Worm (Caenorhabditis elegans): ENCODE measurements around the gene sre-34.
A peak's percentile ranks its signal among the peaks of the same experiment; 100 is the strongest.

sre-34 gene

DNA sequence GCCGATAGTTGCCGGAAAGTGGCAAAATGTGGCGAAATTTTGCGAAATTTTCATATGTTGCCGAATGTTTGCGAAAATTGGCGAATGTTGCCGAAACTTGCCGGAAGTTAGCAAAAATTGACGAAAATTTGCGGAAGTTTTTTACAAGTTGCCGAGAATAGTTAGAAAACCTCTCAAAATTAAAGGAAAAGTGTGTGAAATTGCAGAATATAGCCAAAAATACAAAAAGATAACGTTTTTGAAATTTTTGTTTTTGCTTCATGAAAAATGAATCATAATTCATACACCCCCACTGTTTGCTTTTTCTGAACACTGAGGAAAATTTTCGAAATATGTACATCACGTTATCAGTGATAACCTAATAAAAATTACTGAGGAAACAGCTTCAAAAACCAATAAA, 31.7 kb downstream of the sre-34 start:
- TF ChIP-seq nhr-237 (tag; optimal IDR thresholded peaks at IDR 0.05) (no peak), snpc-4 (tag; optimal IDR thresholded peaks at IDR 0.05) (no peak), sptf-1 (tag; optimal IDR thresholded peaks at IDR 0.05) (no peak), nhr-76 (tag; optimal IDR thresholded peaks at IDR 0.05) (no peak), ceh-43 (GFP tag; optimal IDR thresholded peaks at IDR 0.05) (no peak), ces-1 (GFP tag; optimal IDR thresholded peaks at IDR 0.05) (no peak), cnd-1 (tag; optimal IDR thresholded peaks at IDR 0.05) (no peak), hlh-1 (tag; optimal IDR thresholded peaks at IDR 0.05) (no peak), mep-1 (tag; optimal IDR thresholded peaks at IDR 0.05) (no peak), mab-5 (tag; optimal IDR thresholded peaks at IDR 0.05) (no peak)

DNA sequence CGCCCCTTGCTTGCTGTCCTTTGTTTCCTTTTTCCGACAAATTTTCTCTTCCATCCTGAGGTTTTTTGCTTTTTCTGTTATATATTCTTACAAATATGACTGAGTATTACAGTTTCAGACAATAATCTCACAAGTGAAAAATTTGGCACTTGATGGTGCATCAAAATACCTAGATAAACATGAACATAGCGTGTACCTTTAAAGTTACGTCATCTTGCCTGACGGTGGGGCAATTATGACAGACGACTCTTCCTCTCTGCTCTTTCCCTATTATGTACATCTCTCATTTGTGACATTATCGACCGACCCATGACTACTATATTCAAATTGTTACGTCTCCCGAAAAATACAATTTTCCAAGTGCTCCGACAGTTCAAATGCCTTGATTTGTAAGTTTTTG, 32.7 kb downstream of the sre-34 start, which contains the start of gene fbxb-102:
TSS of gene fbxb-102 (plus strand) at position 301 of the 400 bp plus-strand sequence.
- TF ChIP-seq nhr-237 (tag; optimal IDR thresholded peaks at IDR 0.05) (no peak), blmp-1 (tag; optimal IDR thresholded peaks at IDR 0.05) (no peak), mep-1 (tag; optimal IDR thresholded peaks at IDR 0.05) (no peak), zip-8 (tag; optimal IDR thresholded peaks at IDR 0.05) (peak; percentile 44)

DNA sequence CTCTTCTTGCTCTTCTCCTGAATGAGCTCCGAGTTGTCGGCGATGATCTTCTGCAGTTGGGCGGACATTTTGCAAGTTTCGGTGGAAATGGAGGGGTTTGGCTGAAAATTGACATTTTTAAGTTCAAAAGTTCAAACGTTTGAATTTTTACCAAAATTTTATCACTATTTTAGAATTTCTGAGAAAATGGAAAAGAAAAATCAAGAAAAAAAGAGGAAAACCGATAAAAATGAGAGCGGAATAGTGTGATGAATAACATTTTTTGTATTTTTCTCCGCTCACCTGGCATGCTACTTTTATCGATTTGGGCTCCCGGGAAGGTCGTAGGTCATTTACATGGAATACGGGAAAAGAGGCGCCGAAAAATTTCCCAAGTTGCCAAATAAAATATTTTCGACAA, 35.1 kb downstream of the sre-34 start, which contains the start of gene F15A4.10:
TSS of gene F15A4.10 (minus strand) at position 101 of the 400 bp plus-strand sequence.
- TF ChIP-seq snpc-4 (tag; optimal IDR thresholded peaks at IDR 0.05) (no peak), sem-2 (GFP tag; optimal IDR thresholded peaks at IDR 0.05) (no peak), unc-120 (tag; optimal IDR thresholded peaks at IDR 0.05; ENCODE audit: poor library complexity, severe bottlenecking) (no peak), M03D4.4 (tag; optimal IDR thresholded peaks at IDR 0.05) (no peak), blmp-1 (tag; optimal IDR thresholded peaks at IDR 0.05) (no peak), sptf-1 (tag; optimal IDR thresholded peaks at IDR 0.05) (no peak), elt-3 (tag; optimal IDR thresholded peaks at IDR 0.05) (no peak), ceh-83 (GFP tag; optimal IDR thresholded peaks at IDR 0.05) (no peak), lsy-2 (tag; optimal IDR thresholded peaks at IDR 0.05) (no peak), nhr-28 (tag; optimal IDR thresholded peaks at IDR 0.05) (no peak), nhr-12 (tag; optimal IDR thresholded peaks at IDR 0.05) (no peak)

DNA sequence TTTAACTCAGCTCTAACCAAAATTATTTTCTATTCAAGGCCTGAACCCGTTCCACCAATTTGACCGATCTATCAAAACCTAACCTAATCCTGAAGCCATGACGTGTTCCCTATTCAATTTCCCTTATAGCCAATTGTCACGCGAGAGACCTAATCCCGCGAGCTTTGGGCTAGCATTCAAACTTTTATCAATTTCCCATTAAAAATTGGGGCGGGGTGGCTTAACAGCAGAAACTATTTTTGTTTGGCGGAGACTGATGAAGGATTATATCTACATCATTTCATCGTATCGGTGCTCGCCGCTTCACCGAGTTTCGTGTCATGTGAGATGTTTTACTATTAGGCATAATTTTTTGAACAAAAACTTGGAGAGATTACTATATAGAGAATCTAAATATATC, 38.9 kb downstream of the sre-34 start:
- TF ChIP-seq lin-32 (GFP tag; optimal IDR thresholded peaks at IDR 0.05) (no peak), drap-1 (GFP tag; optimal IDR thresholded peaks at IDR 0.05) (no peak), unc-120 (tag; optimal IDR thresholded peaks at IDR 0.05; ENCODE audit: poor library complexity, severe bottlenecking) (no peak), nhr-237 (tag; optimal IDR thresholded peaks at IDR 0.05) (no peak), hlh-1 (tag; optimal IDR thresholded peaks at IDR 0.05) (no peak), ham-2 (GFP tag; optimal IDR thresholded peaks at IDR 0.05) (no peak), nhr-2 (tag; optimal IDR thresholded peaks at IDR 0.05) (no peak), nhr-12 (tag; optimal IDR thresholded peaks at IDR 0.05) (no peak), blmp-1 (tag; optimal IDR thresholded peaks at IDR 0.05) (no peak), flh-1 (GFP tag; optimal IDR thresholded peaks at IDR 0.05) (no peak), bed-3 (GFP tag; optimal IDR thresholded peaks at IDR 0.05) (no peak), elt-1 (tag; optimal IDR thresholded peaks at IDR 0.05; ENCODE audit: borderline replicate concordance, insufficient read depth) (no peak), mep-1 (tag; optimal IDR thresholded peaks at IDR 0.05) (no peak), nhr-76 (tag; optimal IDR thresholded peaks at IDR 0.05) (no peak), ztf-11 (tag; optimal IDR thresholded peaks at IDR 0.05) (no peak), ceh-43 (GFP tag; optimal IDR thresholded peaks at IDR 0.05) (no peak), lsy-2 (tag; optimal IDR thresholded peaks at IDR 0.05) (no peak)

DNA sequence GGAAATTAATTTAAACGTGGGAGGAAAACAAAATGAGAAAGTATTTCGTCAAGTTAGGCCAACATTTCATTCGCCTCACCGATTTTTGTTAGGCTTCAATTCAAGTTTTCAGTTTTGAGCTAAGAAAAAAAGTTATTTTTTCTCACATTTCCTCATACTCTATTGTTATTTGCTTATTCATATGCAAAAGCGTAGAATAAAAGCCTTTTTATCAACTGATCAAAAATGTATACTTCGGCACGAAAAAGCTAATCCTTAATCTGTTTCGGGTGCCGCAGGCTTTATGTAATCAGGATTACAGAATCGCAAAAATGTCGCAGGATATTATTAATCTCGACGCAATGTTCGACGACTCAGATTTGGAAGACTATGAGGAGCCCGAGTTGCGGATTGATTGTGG, 40.0 kb downstream of the sre-34 start, which contains the start of gene T21B4.15:
TSS of gene T21B4.15 (plus strand) at position 301 of the 400 bp plus-strand sequence.
- TF ChIP-seq lin-32 (GFP tag; optimal IDR thresholded peaks at IDR 0.05) (no peak), ceh-39 (tag; optimal IDR thresholded peaks at IDR 0.05) (no peak), unc-39 (tag; optimal IDR thresholded peaks at IDR 0.05) (no peak), zip-8 (tag; optimal IDR thresholded peaks at IDR 0.05) (no peak), lsy-2 (tag; optimal IDR thresholded peaks at IDR 0.05) (no peak), ces-1 (GFP tag; optimal IDR thresholded peaks at IDR 0.05) (no peak), ceh-83 (GFP tag; optimal IDR thresholded peaks at IDR 0.05) (no peak), M03D4.4 (tag; optimal IDR thresholded peaks at IDR 0.05) (no peak), pha-4 (tag; optimal IDR thresholded peaks at IDR 0.05) (no peak), nhr-28 (tag; optimal IDR thresholded peaks at IDR 0.05) (no peak), mab-5 (tag; optimal IDR thresholded peaks at IDR 0.05) (no peak), nhr-237 (tag; optimal IDR thresholded peaks at IDR 0.05) (no peak), snpc-4 (tag; optimal IDR thresholded peaks at IDR 0.05) (no peak), nhr-2 (tag; optimal IDR thresholded peaks at IDR 0.05) (no peak), drap-1 (GFP tag; optimal IDR thresholded peaks at IDR 0.05) (no peak), sem-2 (GFP tag; optimal IDR thresholded peaks at IDR 0.05) (no peak), nhr-12 (tag; optimal IDR thresholded peaks at IDR 0.05) (no peak), flh-1 (GFP tag; optimal IDR thresholded peaks at IDR 0.05) (no peak)
